Worm (Caenorhabditis elegans) whole organism, late embryonic: ENCODE results near the gene srx-59.

ENCODE experiments used
- C08G9.2 ChIP-seq: sonication (generic microtip); optimal IDR thresholded peaks from 2 replicates; lab custom pipeline; 2016; ENCODE audit warnings: mild to moderate bottlenecking, missing genetic modification characterization, moderate library complexity, missing compliant biosample characterization
- ceh-14 ChIP-seq: sonication (generic microtip); optimal IDR thresholded peaks from 2 replicates; lab custom pipeline; 2016; ENCODE audit warnings: missing genotype, missing genetic modification characterization, missing compliant biosample characterization
- ceh-45 ChIP-seq: fragments of 200-800 bp; sonication (Bioruptor generic); IDR thresholded peaks from 2 replicates; pipeline ENCODE4 v1.3.6; 2022; ENCODE audit warnings: missing genetic modification reagents, missing genetic modification characterization, missing compliant biosample characterization
- che-1 ChIP-seq: sonication (generic microtip); optimal IDR thresholded peaks from 2 replicates; lab custom pipeline; 2016; ENCODE audit warnings: mild to moderate bottlenecking, missing genetic modification characterization, missing compliant biosample characterization
- pat-9 ChIP-seq: fragments of 200-800 bp; sonication (Bioruptor generic); optimal IDR thresholded peaks from 2 replicates; lab custom pipeline; 2018; ENCODE audit warnings: mild to moderate bottlenecking, missing genetic modification characterization, moderate library complexity, missing compliant biosample characterization
- pha-4 ChIP-seq: fragments of 150-350 bp; optimal IDR thresholded peaks from 2 replicates; lab custom pipeline; 2018; ENCODE audit warnings: missing biosample characterization, missing genetic modification reagents, missing genetic modification characterization
- tbx-2 ChIP-seq: sonication (generic microtip); optimal IDR thresholded peaks from 2 replicates; lab custom pipeline; 2016; ENCODE audit warnings: missing genetic modification characterization, missing compliant biosample characterization
- unc-3 ChIP-seq, 2 experiments: fragments of 200-800 bp in 1 of 2; sonication (Bioruptor generic) in 1 of 2; sonication (generic microtip) in 1 of 2; conservative IDR thresholded peaks in 1 of 2; optimal IDR thresholded peaks in 1 of 2; 2 replicates each; pipeline versions ENCODE4 v1.3.6 to Lab custom; 2016 to 2022; ENCODE audit warnings: missing compliant biosample characterization in 2 of 2, missing genetic modification characterization in 2 of 2, missing genetic modification reagents in 1 of 2
- unc-86 ChIP-seq: sonication (generic microtip); optimal IDR thresholded peaks from 2 replicates; lab custom pipeline; 2016; ENCODE audit warnings: missing genetic modification characterization, missing compliant biosample characterization

DNA sequence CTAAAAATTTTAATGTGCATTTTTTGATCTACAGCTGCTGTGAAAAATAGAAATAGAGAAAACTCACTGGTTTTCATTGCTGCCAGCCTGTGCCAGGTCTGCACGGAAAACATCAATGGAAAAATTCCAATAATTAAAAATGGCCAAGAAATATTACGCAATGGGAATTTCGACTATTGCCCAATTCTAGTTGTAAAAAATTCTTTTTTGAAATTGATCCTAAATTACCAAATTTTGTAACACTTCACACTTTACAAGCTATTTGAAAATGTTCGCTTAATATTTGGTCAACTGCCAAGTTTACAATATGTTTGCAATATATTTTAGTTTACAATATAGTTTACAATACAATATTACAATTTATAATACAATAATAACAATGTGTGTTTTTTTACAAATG lies 29.1 kb downstream of the srx-59 start:
- no peak for TF ChIP-seq unc-3 (GFP tag; conservative IDR thresholded peaks at IDR 0.05; lab: Robert Waterston, UW)
- TF ChIP-seq unc-3 (tag; optimal IDR thresholded peaks at IDR 0.05; lab: Kevin White, UChicago) = no peak
- TF ChIP-seq tbx-2 (tag; lab: Kevin White, UChicago) = no peak
- TF ChIP-seq pat-9 (tag; lab: Kevin White, UChicago) = no peak
- TF ChIP-seq C08G9.2 = no peak
- no peak for TF ChIP-seq ceh-14 (tag; lab: Kevin White, UChicago)
- no peak for TF ChIP-seq ceh-45 (GFP tag; lab: Robert Waterston, UW)
- TF ChIP-seq che-1 = no peak
- no peak for TF ChIP-seq unc-86 (tag; lab: Kevin White, UChicago)
- TF ChIP-seq pha-4 (tag; lab: Kevin White, UChicago) = no peak
